Worm (Caenorhabditis elegans): ENCODE measurements around the gene K03B8.11.

K03B8.11 gene

ce11 chrV:11354264-11354663 is 36.0 kb downstream of the K03B8.11 start:
- TF ChIP-seq med-1 (GFP tag; optimal IDR thresholded peaks at IDR 0.05; ENCODE audit: insufficient read depth): no peak
- no peak for TF ChIP-seq T22C8.4 (GFP tag; IDR thresholded peaks at IDR 0.05)
- TF ChIP-seq klf-2 (GFP tag; conservative IDR thresholded peaks at IDR 0.05): no peak
- TF ChIP-seq ref-1 (GFP tag; conservative IDR thresholded peaks at IDR 0.05): no peak
- no peak for TF ChIP-seq flt-1 (GFP tag; IDR thresholded peaks at IDR 0.05)
- no peak for TF ChIP-seq cog-1 (tag; optimal IDR thresholded peaks at IDR 0.05)
- TF ChIP-seq ztf-29 (GFP tag; IDR thresholded peaks at IDR 0.05): no peak

ce11 chrV:11352893-11353292 is 37.4 kb downstream of the K03B8.11 start, which contains the start of gene npr-25:
Gene npr-25, minus strand, starts transcription at chrV:11352993.
- TF ChIP-seq cog-1 (tag; optimal IDR thresholded peaks at IDR 0.05): no peak
- TF ChIP-seq ztf-29 (GFP tag; IDR thresholded peaks at IDR 0.05): no peak
- TF ChIP-seq ref-1 (GFP tag; conservative IDR thresholded peaks at IDR 0.05): no peak
- no peak for TF ChIP-seq tab-1 (GFP tag; IDR thresholded peaks at IDR 0.05)
- no peak for TF ChIP-seq med-1 (GFP tag; optimal IDR thresholded peaks at IDR 0.05; ENCODE audit: insufficient read depth)
- no peak for TF ChIP-seq T22C8.4 (GFP tag; IDR thresholded peaks at IDR 0.05)
- TF ChIP-seq ztf-23 (GFP tag; IDR thresholded peaks at IDR 0.05): no peak
- no peak for TF ChIP-seq flt-1 (GFP tag; IDR thresholded peaks at IDR 0.05)
- TF ChIP-seq klf-2 (GFP tag; conservative IDR thresholded peaks at IDR 0.05): no peak

- TF ChIP-seq ztf-29 (GFP tag; IDR thresholded peaks at IDR 0.05) (no peak), cog-1 (tag; optimal IDR thresholded peaks at IDR 0.05) (no peak), ztf-23 (GFP tag; IDR thresholded peaks at IDR 0.05) (no peak), klf-2 (GFP tag; conservative IDR thresholded peaks at IDR 0.05) (no peak), T22C8.4 (GFP tag; IDR thresholded peaks at IDR 0.05) (no peak), ref-1 (GFP tag; conservative IDR thresholded peaks at IDR 0.05) (no peak), med-1 (GFP tag; optimal IDR thresholded peaks at IDR 0.05; ENCODE audit: insufficient read depth) (no peak), tab-1 (GFP tag; IDR thresholded peaks at IDR 0.05) (no peak), flt-1 (GFP tag; IDR thresholded peaks at IDR 0.05) (no peak)
Observed at ce11 chrV:11351263-11351662, 39.0 kb downstream of the K03B8.11 start.

ce11 chrV:11346912-11347311 is 43.4 kb downstream of the K03B8.11 start, which contains the start of gene grl-7:
Gene grl-7, minus strand, starts transcription at chrV:11347012.
- TF ChIP-seq ref-1 (GFP tag; conservative IDR thresholded peaks at IDR 0.05) (no peak), cog-1 (tag; optimal IDR thresholded peaks at IDR 0.05) (no peak), ztf-29 (GFP tag; IDR thresholded peaks at IDR 0.05) (no peak), T22C8.4 (GFP tag; IDR thresholded peaks at IDR 0.05) (no peak), klf-2 (GFP tag; conservative IDR thresholded peaks at IDR 0.05) (no peak), flt-1 (GFP tag; IDR thresholded peaks at IDR 0.05) (no peak), tab-1 (GFP tag; IDR thresholded peaks at IDR 0.05) (no peak), med-1 (GFP tag; optimal IDR thresholded peaks at IDR 0.05; ENCODE audit: insufficient read depth) (no peak), ztf-23 (GFP tag; IDR thresholded peaks at IDR 0.05) (no peak)

- TF ChIP-seq ztf-29 (GFP tag; IDR thresholded peaks at IDR 0.05): no peak
- TF ChIP-seq flt-1 (GFP tag; IDR thresholded peaks at IDR 0.05): peak; percentile 53; the same call in 1 of the 2 replicates
- TF ChIP-seq med-1 (GFP tag; optimal IDR thresholded peaks at IDR 0.05; ENCODE audit: insufficient read depth): no peak
- no peak for TF ChIP-seq T22C8.4 (GFP tag; IDR thresholded peaks at IDR 0.05)
Observed at ce11 chrV:11344816-11345336, 45.4 kb downstream of the K03B8.11 start.

- no peak for TF ChIP-seq ztf-23 (GFP tag; IDR thresholded peaks at IDR 0.05)
- TF ChIP-seq ref-1 (GFP tag; conservative IDR thresholded peaks at IDR 0.05): no peak
- TF ChIP-seq med-1 (GFP tag; optimal IDR thresholded peaks at IDR 0.05; ENCODE audit: insufficient read depth): no peak
- no peak for TF ChIP-seq tab-1 (GFP tag; IDR thresholded peaks at IDR 0.05)
- TF ChIP-seq klf-2 (GFP tag; conservative IDR thresholded peaks at IDR 0.05): no peak
- TF ChIP-seq T22C8.4 (GFP tag; IDR thresholded peaks at IDR 0.05): no peak
- TF ChIP-seq flt-1 (GFP tag; IDR thresholded peaks at IDR 0.05): no peak
- TF ChIP-seq ztf-29 (GFP tag; IDR thresholded peaks at IDR 0.05): no peak
- no peak for TF ChIP-seq cog-1 (tag; optimal IDR thresholded peaks at IDR 0.05)
Observed at ce11 chrV:11344112-11344511, 46.2 kb downstream of the K03B8.11 start.

ce11 chrV:11341913-11342312 is 48.4 kb downstream of the K03B8.11 start, which contains the start of gene T02E9.5:
Gene T02E9.5, plus strand, starts transcription at chrV:11342233.
- TF ChIP-seq tab-1 (GFP tag; IDR thresholded peaks at IDR 0.05) (no peak), flt-1 (GFP tag; IDR thresholded peaks at IDR 0.05) (no peak), cog-1 (tag; optimal IDR thresholded peaks at IDR 0.05) (no peak), ztf-23 (GFP tag; IDR thresholded peaks at IDR 0.05) (no peak)

ce11 chrV:11341130-11341675 is 49.1 kb downstream of the K03B8.11 start:
- TF ChIP-seq tab-1 (GFP tag; IDR thresholded peaks at IDR 0.05): no peak
- peak; percentile 62; the same call in 1 of the 2 replicates for TF ChIP-seq klf-2 (GFP tag; conservative IDR thresholded peaks at IDR 0.05)

Data from whole organism, midembryonic.